Fruit fly (Drosophila melanogaster): ENCODE data around the gene Tim17b.

- no peak for TF ChIP-seq fd96Ca (GFP tag; IDR thresholded peaks at IDR 0.05)
- no peak for TF ChIP-seq CG8159 (tag; optimal IDR thresholded peaks at IDR 0.05)
- no peak for TF ChIP-seq CG8301 (tag; optimal IDR thresholded peaks at IDR 0.05)
- no peak for TF ChIP-seq Pif1A (GFP tag; optimal IDR thresholded peaks at IDR 0.05)
- no peak for TF ChIP-seq CG17806 (tag; optimal IDR thresholded peaks at IDR 0.05)
- no peak for TF ChIP-seq CG32121 (GFP tag; IDR thresholded peaks at IDR 0.05)
These were observed 55.1 kb downstream of the Tim17b start for dm6 chr3R:3789607-3790268.
